Worm (Caenorhabditis elegans) whole organism, L4 larva: ENCODE results near the gene K10B2.4.
A peak's percentile ranks its signal among the peaks of the same experiment; 100 is the strongest.

Experiments used
- F10B5.3 ChIP-seq: sonication (generic microtip); optimal IDR thresholded peaks from 2 replicates; lab custom pipeline; 2016; ENCODE audit warnings: mild to moderate bottlenecking, missing genetic modification characterization, missing compliant biosample characterization
- F44E2.7 ChIP-seq: fragments of 200-800 bp; sonication (Bioruptor generic); IDR thresholded peaks from 2 replicates; pipeline ENCODE4 v2.1.2; 2022; ENCODE audit warnings: missing genetic modification characterization, missing compliant biosample characterization
- F49E8.2 ChIP-seq: sonication (generic microtip); optimal IDR thresholded peaks from 2 replicates; lab custom pipeline; 2016; ENCODE audit warnings: missing compliant biosample characterization, mild to moderate bottlenecking, missing genetic modification characterization, borderline replicate concordance
- Y105C5A.15 ChIP-seq: fragments of 200-800 bp; sonication (Bioruptor generic); IDR thresholded peaks from 2 replicates; pipeline ENCODE4 v1.3.6; 2022; ENCODE audit warnings: missing genetic modification characterization, missing compliant biosample characterization
- Y5F2A.4 ChIP-seq: fragments of 200-800 bp; sonication (Bioruptor generic); optimal IDR thresholded peaks from 2 replicates; lab custom pipeline; 2018; ENCODE audit warnings: mild to moderate bottlenecking, missing genetic modification characterization, missing compliant biosample characterization
- ZK546.5 ChIP-seq, 2 experiments: sonication (generic microtip); optimal IDR thresholded peaks; 2 replicates each; lab custom pipeline; 2017; ENCODE audit warnings: missing biosample characterization in 2 of 2, missing genetic modification characterization in 2 of 2
- aha-1 ChIP-seq: fragments of 150-350 bp; peaks from one replicate; lab custom pipeline; 2014; ENCODE audit warnings: missing biosample characterization, missing genetic modification characterization
- aly-2 ChIP-seq: sonication (generic microtip); optimal IDR thresholded peaks from 2 replicates; lab custom pipeline; 2018; ENCODE audit warnings: missing biosample characterization, missing genetic modification characterization
- ama-1 ChIP-seq: fragments of 150-350 bp; optimal IDR thresholded peaks from 2 replicates; lab custom pipeline; 2014; ENCODE audit warnings: inconsistent platforms, mixed read lengths
- arid-1 ChIP-seq: fragments of 200-800 bp; sonication (Bioruptor generic); conservative IDR thresholded peaks from 2 replicates; pipeline ENCODE4 v1.3.6; 2022; ENCODE audit warnings: missing genetic modification reagents, missing genetic modification characterization, missing compliant biosample characterization
- ceh-32 ChIP-seq: sonication (generic microtip); optimal IDR thresholded peaks from 2 replicates; lab custom pipeline; 2016; ENCODE audit warnings: mild to moderate bottlenecking, missing genetic modification characterization, missing compliant biosample characterization; ENCODE audit not compliant: poor library complexity
- cey-2 ChIP-seq: sonication (generic microtip); optimal IDR thresholded peaks from 3 replicates; lab custom pipeline; 2017; ENCODE audit warnings: missing genetic modification characterization, mild to moderate bottlenecking, missing compliant biosample characterization, antibody characterized with exemption, borderline replicate concordance; ENCODE audit not compliant: insufficient read depth
- ctbp-1 ChIP-seq: fragments of 200-800 bp; sonication (Bioruptor generic); IDR thresholded peaks from 2 replicates; pipeline ENCODE4 v1.3.6; 2022; ENCODE audit warnings: missing genetic modification reagents, missing genetic modification characterization, missing compliant biosample characterization
- daf-12 ChIP-seq: fragments of 150-350 bp; optimal IDR thresholded peaks from 2 replicates; lab custom pipeline; 2014; ENCODE audit warnings: missing biosample characterization, missing genetic modification reagents, missing genetic modification characterization
- daf-16 ChIP-seq, 3 experiments: sonication (generic microtip); optimal IDR thresholded peaks; 2 replicates each; lab custom pipeline; 2016 to 2017; ENCODE audit warnings: missing genetic modification characterization in 3 of 3, missing genetic modification reagents in 3 of 3, mild to moderate bottlenecking in 2 of 3, missing compliant biosample characterization in 2 of 3, missing biosample characterization in 1 of 3, moderate library complexity in 1 of 3
- dmd-6 ChIP-seq: fragments of 200-800 bp; sonication (Bioruptor generic); IDR thresholded peaks from 2 replicates; pipeline ENCODE4 v1.3.6; 2022; ENCODE audit warnings: missing genetic modification reagents, missing genetic modification characterization, missing compliant biosample characterization
- dpl-1 ChIP-seq: fragments of 150-350 bp; optimal IDR thresholded peaks from 2 replicates; lab custom pipeline; 2014; ENCODE audit warnings: missing biosample characterization, missing genetic modification reagents, missing genetic modification characterization
- fkh-10 ChIP-seq: fragments of 150-350 bp; optimal IDR thresholded peaks from 2 replicates; lab custom pipeline; 2014; ENCODE audit warnings: missing biosample characterization, missing genetic modification reagents, missing genetic modification characterization
- lsy-2 ChIP-seq, 2 experiments: fragments of 150-350 bp in 1 of 2; sonication (generic microtip) in 1 of 2; optimal IDR thresholded peaks; 2 replicates each; lab custom pipeline; 2014 to 2017; ENCODE audit warnings: missing biosample characterization in 2 of 2, missing genetic modification characterization in 2 of 2
- madf-5 ChIP-seq, 2 experiments: fragments of 200-800 bp; sonication (Bioruptor generic); IDR thresholded peaks; 2 replicates each; pipeline ENCODE4 v1.3.6; 2022; ENCODE audit warnings: missing compliant biosample characterization in 2 of 2, missing genetic modification characterization in 2 of 2
- mep-1 ChIP-seq: fragments of 150-350 bp; sonication (generic microtip); optimal IDR thresholded peaks from 3 replicates; lab custom pipeline; 2014; ENCODE audit warnings: missing biosample characterization, missing genetic modification characterization
- nhr-10 ChIP-seq: fragments of 150-350 bp; optimal IDR thresholded peaks from 2 replicates; lab custom pipeline; 2014; ENCODE audit warnings: missing biosample characterization, missing genetic modification characterization
- nhr-41 ChIP-seq: fragments of 200-800 bp; sonication (Bioruptor generic); IDR thresholded peaks from 2 replicates; pipeline ENCODE4 v1.3.6; 2022; ENCODE audit warnings: missing genetic modification reagents, missing genetic modification characterization, missing compliant biosample characterization
- nhr-42 ChIP-seq: fragments of 200-800 bp; sonication (Bioruptor generic); IDR thresholded peaks from 2 replicates; pipeline ENCODE4 v1.3.6; 2022; ENCODE audit warnings: missing genetic modification characterization, missing compliant biosample characterization
- pqm-1 ChIP-seq: sonication (generic microtip); optimal IDR thresholded peaks from 2 replicates; lab custom pipeline; 2017; ENCODE audit warnings: missing biosample characterization, missing genetic modification characterization
- rbr-2 ChIP-seq: sonication (generic microtip); optimal IDR thresholded peaks from 2 replicates; lab custom pipeline; 2016; ENCODE audit warnings: missing genotype, missing genetic modification characterization, missing compliant biosample characterization
- sdz-12 ChIP-seq: fragments of 200-800 bp; sonication (Bioruptor generic); optimal IDR thresholded peaks from 2 replicates; lab custom pipeline; 2018; ENCODE audit warnings: mild to moderate bottlenecking, missing genetic modification characterization, missing compliant biosample characterization
- tag-97 ChIP-seq: fragments of 200-800 bp; sonication (Bioruptor generic); IDR thresholded peaks from 2 replicates; pipeline ENCODE4 v1.3.6; 2022; ENCODE audit warnings: missing genetic modification characterization, missing compliant biosample characterization
- unc-130 ChIP-seq: sonication (generic microtip); optimal IDR thresholded peaks from 2 replicates; lab custom pipeline; 2016; ENCODE audit warnings: missing genetic modification reagents, missing genetic modification characterization, missing compliant biosample characterization
- unc-62 ChIP-seq, 3 experiments: fragments of 150-350 bp in 1 of 3; sonication (generic microtip); optimal IDR thresholded peaks in 2 of 3; peaks in 1 of 3; 1 replicate in 1 of 3; 2 replicates in 2 of 3; lab custom pipeline; 2014 to 2017; ENCODE audit warnings: missing biosample characterization in 3 of 3, missing genetic modification characterization in 3 of 3, missing genetic modification reagents in 3 of 3, missing genotype in 1 of 3
- vab-7 ChIP-seq: fragments of 200-800 bp; sonication (Bioruptor generic); IDR thresholded peaks from 2 replicates; pipeline ENCODE4 v1.3.6; 2022; ENCODE audit warnings: missing genetic modification reagents, missing genetic modification characterization, missing compliant biosample characterization
- zip-11 ChIP-seq: fragments of 200-800 bp; sonication (Bioruptor generic); IDR thresholded peaks from 2 replicates; pipeline ENCODE4 v1.3.6; 2022; ENCODE audit warnings: missing genetic modification characterization, missing compliant biosample characterization

The K10B2.4 gene

DNA sequence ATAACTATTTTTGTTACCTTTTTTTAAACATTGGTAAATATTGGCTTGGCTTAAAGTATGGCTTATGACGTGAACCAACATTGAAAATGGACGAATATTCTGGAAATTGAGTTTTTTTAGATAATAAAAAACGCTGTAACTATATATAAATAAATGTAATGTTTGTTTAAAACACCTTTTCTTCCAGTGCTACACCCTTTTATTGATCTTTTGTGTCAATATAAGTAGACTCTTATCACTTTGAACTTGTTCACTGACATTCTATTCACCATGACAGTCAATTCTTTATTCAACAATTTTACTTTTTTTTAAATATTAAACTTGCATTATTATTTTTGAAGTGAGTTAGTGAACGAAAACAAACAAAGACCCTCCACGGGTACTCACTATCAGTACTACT lies 42.5 kb upstream of the K10B2.4 start, which contains the start of gene T25D10.1:
TSS of gene T25D10.1 (plus strand) at position 169 of the 400 bp plus-strand sequence.
- no peak for TF ChIP-seq daf-16 (GFP tag; optimal IDR thresholded peaks at IDR 0.05; lab: Kevin White, UChicago)
- TF ChIP-seq daf-16 (tag; optimal IDR thresholded peaks at IDR 0.05; lab: Kevin White, UChicago): peak; percentile 53
- no peak for TF ChIP-seq F10B5.3
- TF ChIP-seq pqm-1 (tag; lab: Kevin White, UChicago): peak; percentile 34
- no peak for TF ChIP-seq aly-2 (tag; lab: Kevin White, UChicago)
- no peak for TF ChIP-seq lsy-2 (tag; optimal IDR thresholded peaks at IDR 0.05; lab: Kevin White, UChicago)
- no peak for TF ChIP-seq F44E2.7 (GFP tag; lab: Robert Waterston, UW)
- peak; percentile 21 for TF ChIP-seq mep-1 (tag; lab: Kevin White, UChicago)

DNA sequence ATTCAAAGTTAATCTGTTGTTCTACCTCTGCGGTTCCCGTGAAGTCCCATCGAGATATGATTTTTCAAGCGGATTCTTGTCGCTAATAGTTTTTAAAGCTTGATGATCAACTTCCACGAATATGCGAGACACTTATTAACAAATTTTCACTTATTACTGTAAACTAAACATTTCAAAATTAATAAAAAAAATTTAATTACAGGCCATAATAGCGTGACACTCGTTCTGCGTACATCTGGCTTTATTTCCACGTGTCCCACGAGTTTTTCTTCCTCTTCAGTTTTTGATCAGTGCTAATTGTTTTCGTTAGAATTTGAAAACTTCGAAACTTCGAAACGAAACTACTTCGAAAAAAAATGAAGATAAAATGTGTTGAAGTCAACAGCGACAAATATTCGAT lies 40.9 kb upstream of the K10B2.4 start, which contains the start of gene btb-2:
TSS of gene btb-2 (plus strand) at position 301 of the 400 bp plus-strand sequence.
- TF ChIP-seq ceh-32 (tag; lab: Kevin White, UChicago): no peak
- TF ChIP-seq F49E8.2: no peak
- TF ChIP-seq ZK546.5 (tag; optimal IDR thresholded peaks at IDR 0.05; lab: Kevin White, UChicago): no peak
- TF ChIP-seq arid-1 (GFP tag; lab: Robert Waterston, UW): no peak
- TF ChIP-seq aha-1 (tag; lab: Kevin White, UChicago): no peak
- TF ChIP-seq fkh-10: no peak
- TF ChIP-seq dmd-6 (GFP tag; lab: Robert Waterston, UW): no peak
- no peak for TF ChIP-seq daf-12 (tag; lab: Kevin White, UChicago)
- TF ChIP-seq nhr-10 (tag; lab: Kevin White, UChicago): no peak
- TF ChIP-seq unc-130 (GFP tag; lab: Kevin White, UChicago): no peak
- no peak for TF ChIP-seq Y105C5A.15 (GFP tag; lab: Robert Waterston, UW)

DNA sequence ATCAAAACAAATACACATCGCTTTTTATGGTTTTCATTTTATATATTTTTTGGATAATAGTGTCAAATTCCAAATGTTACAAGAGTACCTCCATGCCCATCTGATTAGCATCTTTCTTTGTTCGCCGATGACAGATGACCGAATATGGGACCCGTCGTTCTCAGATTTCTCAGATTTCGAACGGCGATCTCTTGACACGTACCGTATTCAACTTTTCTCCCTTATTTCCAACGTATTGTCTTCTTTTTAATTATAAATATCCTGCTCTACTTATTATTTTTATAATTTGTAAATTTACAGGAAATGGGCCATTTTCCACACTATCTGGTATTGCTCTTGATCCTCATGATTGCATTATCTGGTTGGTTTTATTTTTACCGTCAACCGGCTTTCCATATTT lies 37.6 kb upstream of the K10B2.4 start, which contains the start of gene zig-10:
TSS of gene zig-10 (plus strand) at position 301 of the 400 bp plus-strand sequence.
- TF ChIP-seq rbr-2 (tag; lab: Kevin White, UChicago) (no peak), dpl-1 (GFP tag; lab: Kevin White, UChicago) (no peak), nhr-42 (GFP tag; lab: Robert Waterston, UW) (no peak), daf-16 (GFP tag; optimal IDR thresholded peaks at IDR 0.05; lab: Kevin White, UChicago) (no peak), daf-16 (tag; optimal IDR thresholded peaks at IDR 0.05; lab: Kevin White, UChicago) (no peak), ama-1 (lab: Kevin White, UChicago) (no peak), cey-2 (tag; lab: Kevin White, UChicago) (no peak), sdz-12 (GFP tag; lab: Kevin White, UChicago) (no peak), madf-5 (GFP tag; IDR thresholded peaks at IDR 0.05; lab: Robert Waterston, UW) (no peak), tag-97 (GFP tag; lab: Robert Waterston, UW) (no peak), ctbp-1 (GFP tag; lab: Robert Waterston, UW) (no peak)

DNA sequence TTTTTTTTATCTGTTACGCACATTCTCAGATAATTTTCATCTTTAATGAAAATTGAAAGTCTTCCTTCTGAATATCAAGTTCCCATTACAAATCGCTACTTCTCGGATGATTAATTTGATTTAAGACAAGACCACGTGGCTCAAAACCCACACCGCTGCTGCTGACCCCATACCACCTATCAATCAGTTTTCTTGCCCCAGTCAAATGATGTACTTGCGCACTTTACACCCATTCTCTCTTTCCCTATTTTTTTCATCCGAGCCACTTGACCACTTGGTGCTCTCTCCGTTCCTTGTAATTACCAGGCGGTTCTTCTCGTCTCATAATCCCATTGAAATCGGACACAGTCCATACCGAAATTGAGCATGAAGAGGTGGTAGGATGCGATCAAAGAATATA lies 33.3 kb upstream of the K10B2.4 start:
- TF ChIP-seq zip-11 (GFP tag; lab: Robert Waterston, UW): no peak
- TF ChIP-seq Y5F2A.4 (GFP tag; lab: Kevin White, UChicago): no peak
- TF ChIP-seq vab-7 (GFP tag; lab: Robert Waterston, UW): no peak
- no peak for TF ChIP-seq unc-62 (GFP tag; optimal IDR thresholded peaks at IDR 0.05 in 1 of 2; lab: Kevin White, UChicago)
- no peak for TF ChIP-seq unc-62 (tag; optimal IDR thresholded peaks at IDR 0.05; lab: Kevin White, UChicago)
- no peak for TF ChIP-seq F44E2.7 (GFP tag; lab: Robert Waterston, UW)

DNA sequence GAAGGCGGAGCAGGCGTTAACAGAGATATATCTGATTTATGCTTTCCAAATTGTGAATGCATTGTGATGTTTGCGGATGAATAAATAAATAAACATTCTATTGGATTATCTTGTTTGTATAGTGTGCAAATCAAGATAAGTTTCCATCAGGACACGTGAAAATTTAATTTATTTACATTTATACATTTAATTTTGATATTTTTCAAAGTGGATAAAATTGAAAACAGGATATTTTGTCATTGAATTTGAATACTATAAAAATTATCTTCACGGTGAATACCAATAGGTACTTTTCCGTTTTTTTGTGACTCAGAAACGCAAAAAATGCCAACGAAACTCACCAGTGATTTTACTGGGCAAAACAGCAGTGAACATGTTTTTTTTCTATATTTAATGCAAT lies 30.4 kb upstream of the K10B2.4 start, which contains the start of gene F58F12.3:
TSS of gene F58F12.3 (minus strand) at position 101 of the 400 bp plus-strand sequence.
- TF ChIP-seq nhr-41 (GFP tag; lab: Robert Waterston, UW) (no peak), madf-5 (GFP tag; IDR thresholded peaks at IDR 0.05; lab: Robert Waterston, UW) (no peak)
